Worm (Caenorhabditis elegans) whole organism, L4/young adult: ENCODE results near the gene kcnl-1.

Experiments used
- W03F9.2 ChIP-seq: fragments of 150-350 bp; optimal IDR thresholded peaks from 2 replicates; lab custom pipeline; 2014; ENCODE audit warnings: missing biosample characterization, missing genetic modification characterization
- dao-5 ChIP-seq: sonication (generic microtip); optimal IDR thresholded peaks from 2 replicates; lab custom pipeline; 2016; ENCODE audit warnings: missing genotype, missing genetic modification characterization, moderate library complexity, missing compliant biosample characterization
- him-1 ChIP-seq: sonication (generic microtip); optimal IDR thresholded peaks from 2 replicates; lab custom pipeline; 2016; ENCODE audit warnings: missing genotype, missing genetic modification reagents, missing genetic modification characterization, missing compliant biosample characterization

DNA sequence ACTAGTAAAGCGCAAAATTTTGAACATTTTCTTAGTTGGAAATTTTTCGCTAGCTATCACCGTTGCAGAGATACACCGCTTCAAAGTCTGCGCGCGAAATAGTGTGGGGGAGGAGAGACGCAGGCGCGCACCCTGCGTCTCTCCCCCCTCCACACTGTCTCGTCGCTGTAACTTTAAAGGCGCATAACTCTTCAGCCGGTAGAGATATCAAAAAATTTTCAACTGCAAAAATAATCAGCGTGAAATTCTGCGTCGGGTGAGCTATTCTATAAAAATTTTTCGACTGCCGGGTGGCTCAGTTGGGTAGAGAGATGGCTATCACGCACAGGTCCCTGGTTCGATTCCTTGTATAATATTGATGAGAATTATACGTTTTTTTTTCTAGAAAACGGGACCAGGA lies 64.4 kb downstream of the kcnl-1 start:
- no peak for TF ChIP-seq him-1 (tag; lab: Kevin White, UChicago)
- no peak for TF ChIP-seq W03F9.2 (tag; lab: Kevin White, UChicago)
- TF ChIP-seq dao-5 (tag; lab: Kevin White, UChicago) = no peak
